Fruit fly (Drosophila melanogaster): ENCODE results near the gene CG6650.

CG6650 gene

DNA sequence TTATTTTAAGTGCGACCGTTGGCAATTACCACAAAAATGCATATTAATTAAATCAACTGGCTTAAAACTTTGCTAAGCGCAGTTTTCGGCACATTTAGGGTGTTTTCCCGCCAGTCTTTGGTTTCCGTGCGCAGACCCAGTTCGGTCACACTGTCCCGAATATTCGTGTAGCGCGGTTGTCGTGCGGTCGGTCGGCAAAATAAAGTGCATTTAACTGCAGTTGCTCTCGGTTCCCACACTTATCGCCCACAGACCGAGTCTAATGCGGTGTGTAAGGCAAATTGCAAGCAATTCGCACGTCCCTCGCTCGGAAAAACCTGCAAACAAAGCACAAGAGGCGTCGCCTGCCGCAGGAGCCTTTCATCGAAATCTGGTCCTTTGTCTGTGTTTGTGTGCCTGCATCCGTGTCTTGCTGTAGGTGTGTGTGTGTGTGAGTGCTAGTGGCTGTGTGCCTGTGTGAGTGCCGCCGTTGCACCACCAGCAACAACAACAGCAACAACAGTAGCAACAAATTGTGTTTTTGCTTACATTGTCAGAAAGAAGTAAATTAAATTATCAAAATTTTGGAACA lies 21.9 kb downstream of the CG6650 start, which contains the start of the genes CG13484 and Frl (continued):
- no peak for TF ChIP-seq fd102C (GFP tag; optimal IDR thresholded peaks at IDR 0.05)
- peak in 1 of 2 experiments; percentile 48 for TF ChIP-seq crp (GFP tag; optimal IDR thresholded peaks at IDR 0.05)
- TF ChIP-seq NC2α (GFP tag; optimal IDR thresholded peaks at IDR 0.05) = peak; percentile 24
- TF ChIP-seq Scr (GFP tag; IDR thresholded peaks at IDR 0.05; ENCODE audit: partially characterized antibody) = no peak; the same call in 1 of the 2 replicates
- no peak for TF ChIP-seq kay (GFP tag; optimal IDR thresholded peaks at IDR 0.05)
- no peak for TF ChIP-seq Spps (tag; optimal IDR thresholded peaks at IDR 0.05)
- TF ChIP-seq CG11695 (GFP tag; IDR thresholded peaks at IDR 0.05) = no peak
- TF ChIP-seq CG8388 (GFP tag; optimal IDR thresholded peaks at IDR 0.05) = peak; percentile 38
- peak; percentile 71 for TF ChIP-seq vvl (GFP tag; IDR thresholded peaks at IDR 0.05)
- peak; percentile 20 for TF ChIP-seq Blimp-1 (GFP tag; optimal IDR thresholded peaks at IDR 0.05)
- no peak for TF ChIP-seq CG17385 (GFP tag; optimal IDR thresholded peaks at IDR 0.05)
- TF ChIP-seq Hr3 (GFP tag; optimal IDR thresholded peaks at IDR 0.05) = no peak
- peak; percentile 53 for TF ChIP-seq Nf-YB (GFP tag; optimal IDR thresholded peaks at IDR 0.05)
- 0 out of 2 replicates have a peak, but pooled peaks have one; percentile 12 for TF ChIP-seq CG14014 (GFP tag; IDR thresholded peaks at IDR 0.05)
- TF ChIP-seq sima (GFP tag; optimal IDR thresholded peaks at IDR 0.05) = no peak
- peak; percentile 56; the same call in 1 of the 2 replicates for TF ChIP-seq CG13287 (GFP tag; IDR thresholded peaks at IDR 0.05; ENCODE audit: partially characterized antibody)
- TF ChIP-seq CG7372 (GFP tag; IDR thresholded peaks at IDR 0.05) = no peak
- peak; percentile 96 for TF ChIP-seq cg (GFP tag; optimal IDR thresholded peaks at IDR 0.05)
- TF ChIP-seq CG8944 (GFP tag; optimal IDR thresholded peaks at IDR 0.05) = no peak
- TF ChIP-seq CG32772 (GFP tag; IDR thresholded peaks at IDR 0.05) = peak; percentile 70
- no peak for TF ChIP-seq tio (GFP tag; optimal IDR thresholded peaks at IDR 0.05)
- peak; percentile 72 for TF ChIP-seq sens (GFP tag)
- TF ChIP-seq sd (tag; optimal IDR thresholded peaks at IDR 0.05) = peak; percentile 36
- TF ChIP-seq Dll (GFP tag; IDR thresholded peaks at IDR 0.05; ENCODE audit: partially characterized antibody) = peak; percentile 49; the same call in 1 of the 4 replicates
- 0 out of 3 replicates have a peak, but pooled peaks have one; percentile 16 for TF ChIP-seq CG34224 (GFP tag; IDR thresholded peaks at IDR 0.05; ENCODE audit: partially characterized antibody)
- TF ChIP-seq GATAe (GFP tag; conservative IDR thresholded peaks at IDR 0.05) = no peak
- peak; percentile 7 for TF ChIP-seq CG10209 (GFP tag; optimal IDR thresholded peaks at IDR 0.05)
- no peak for TF ChIP-seq ab (GFP tag; optimal IDR thresholded peaks at IDR 0.05)
- peak; percentile 75 for TF ChIP-seq Hmr (GFP tag; optimal IDR thresholded peaks at IDR 0.05)
- TF ChIP-seq CG10654 (GFP tag; optimal IDR thresholded peaks at IDR 0.05) = no peak
- TF ChIP-seq CG9437 (GFP tag; optimal IDR thresholded peaks at IDR 0.05) = no peak
- no peak for TF ChIP-seq CG30431 (GFP tag; optimal IDR thresholded peaks at IDR 0.05)
- peak; percentile 13 for TF ChIP-seq pnt (GFP tag; optimal IDR thresholded peaks at IDR 0.05)
- TF ChIP-seq yki (optimal IDR thresholded peaks at IDR 0.05) = no peak
- TF ChIP-seq CG12391 (tag; optimal IDR thresholded peaks at IDR 0.05) = peak; percentile 26
- TF ChIP-seq CG17612 (GFP tag; IDR thresholded peaks at IDR 0.05) = no peak
- no peak for TF ChIP-seq CG2199 (GFP tag; IDR thresholded peaks at IDR 0.05)
- TF ChIP-seq sqz (GFP tag; optimal IDR thresholded peaks at IDR 0.05) = peak; percentile 58
- peak; percentile 55; the same call in 2 of the 3 replicates for TF ChIP-seq CG6791 (GFP tag; IDR thresholded peaks at IDR 0.05; ENCODE audit: partially characterized antibody)
- TF ChIP-seq Side (GFP tag; optimal IDR thresholded peaks at IDR 0.05) = peak; percentile 53
- TF ChIP-seq stc (GFP tag; IDR thresholded peaks at IDR 0.05) = no peak
- TF ChIP-seq unc-4 (GFP tag; IDR thresholded peaks at IDR 0.05; ENCODE audit: partially characterized antibody) = peak; percentile 41; the same call in 1 of the 2 replicates
- peak; percentile 58; the same call in 1 of the 2 replicates for TF ChIP-seq amos (GFP tag; IDR thresholded peaks at IDR 0.05; ENCODE audit: partially characterized antibody)
- no peak for TF ChIP-seq h (optimal IDR thresholded peaks at IDR 0.05)
- TF ChIP-seq Rx (GFP tag; IDR thresholded peaks at IDR 0.05) = no peak
- TF ChIP-seq vfl (GFP tag; optimal IDR thresholded peaks at IDR 0.05) = no peak
- no peak for TF ChIP-seq ash1 (GFP tag; optimal IDR thresholded peaks at IDR 0.05)
- no peak for TF ChIP-seq Tbp (GFP tag; optimal IDR thresholded peaks at IDR 0.05)
- TF ChIP-seq cato (GFP tag; optimal IDR thresholded peaks at IDR 0.05; ENCODE audit: borderline replicate concordance) = no peak
- no peak for TF ChIP-seq ranshi (GFP tag; IDR thresholded peaks at IDR 0.05)

All from whole organism, embryonic.